Fruit fly (Drosophila melanogaster) whole organism, prepupa: ENCODE data around the gene mRpL22.

ENCODE experiments used
- CG10631 ChIP-seq: fragments of 200-800 bp; sonication (Bioruptor generic); optimal IDR thresholded peaks from 2 replicates; lab custom pipeline; 2016; ENCODE audit warnings: missing biosample characterization, missing genetic modification characterization
- CG10669 ChIP-seq: fragments of 200-800 bp; sonication (Bioruptor generic); optimal IDR thresholded peaks from 3 replicates; lab custom pipeline; 2018; ENCODE audit warnings: missing biosample characterization, mild to moderate bottlenecking, missing genetic modification characterization, moderate library complexity
- CG15336 ChIP-seq: fragments of 200-800 bp; sonication (Bioruptor generic); IDR thresholded peaks from 2 replicates; pipeline ENCODE4 v1.3.6; 2022; ENCODE audit warnings: missing biosample characterization, missing genetic modification characterization
- CG6163 ChIP-seq: fragments of 200-800 bp; sonication (Bioruptor generic); IDR thresholded peaks from 3 replicates; pipeline ENCODE4 v1.3.6; 2022; ENCODE audit warnings: missing biosample characterization, missing genetic modification characterization
- CG6792 ChIP-seq: fragments of 200-800 bp; sonication (Bioruptor generic); optimal IDR thresholded peaks from 3 replicates; lab custom pipeline; 2016; ENCODE audit warnings: missing biosample characterization, missing genetic modification characterization
- Gug ChIP-seq: fragments of 200-800 bp; sonication (Bioruptor generic); IDR thresholded peaks from 2 replicates; pipeline ENCODE4 v1.3.6; 2022; ENCODE audit warnings: missing biosample characterization, missing genetic modification characterization
- Hr39 ChIP-seq: fragments of 200-800 bp; sonication (Bioruptor generic); optimal IDR thresholded peaks from 2 replicates; lab custom pipeline; 2016; ENCODE audit warnings: missing biosample characterization, missing genetic modification characterization
- Met ChIP-seq: fragments of 200-800 bp; sonication (Bioruptor generic); optimal IDR thresholded peaks from 3 replicates; lab custom pipeline; 2016; ENCODE audit warnings: missing biosample characterization, missing genetic modification characterization
- Sox102F ChIP-seq: fragments of 200-800 bp; sonication (Bioruptor generic); optimal IDR thresholded peaks from 2 replicates; lab custom pipeline; 2016; ENCODE audit warnings: missing biosample characterization, mild to moderate bottlenecking, missing genetic modification characterization
- Sox14 ChIP-seq: fragments of 200-800 bp; sonication (Bioruptor generic); optimal IDR thresholded peaks from 3 replicates; lab custom pipeline; 2016; ENCODE audit warnings: missing biosample characterization, missing genetic modification characterization
- Sox15 ChIP-seq: fragments of 200-800 bp; sonication (Bioruptor generic); optimal IDR thresholded peaks from 3 replicates; lab custom pipeline; 2016; ENCODE audit warnings: missing biosample characterization, missing genetic modification characterization
- fd85E ChIP-seq: fragments of 200-800 bp; sonication (Bioruptor generic); optimal IDR thresholded peaks from 3 replicates; lab custom pipeline; 2016; ENCODE audit warnings: missing biosample characterization, missing genetic modification characterization
- spab ChIP-seq: fragments of 200-800 bp; sonication (Bioruptor generic); optimal IDR thresholded peaks from 2 replicates; lab custom pipeline; 2017; ENCODE audit warnings: missing biosample characterization, mild to moderate bottlenecking, missing genetic modification characterization, missing genetic modification reagents
- ss ChIP-seq, 2 experiments: fragments of 200-800 bp; sonication (Bioruptor generic); optimal IDR thresholded peaks; 2 replicates in 1 of 2; 3 replicates in 1 of 2; lab custom pipeline; 2017 to 2018; ENCODE audit warnings: mild to moderate bottlenecking in 2 of 2, missing biosample characterization in 2 of 2, missing genetic modification characterization in 2 of 2, moderate library complexity in 1 of 2

DNA sequence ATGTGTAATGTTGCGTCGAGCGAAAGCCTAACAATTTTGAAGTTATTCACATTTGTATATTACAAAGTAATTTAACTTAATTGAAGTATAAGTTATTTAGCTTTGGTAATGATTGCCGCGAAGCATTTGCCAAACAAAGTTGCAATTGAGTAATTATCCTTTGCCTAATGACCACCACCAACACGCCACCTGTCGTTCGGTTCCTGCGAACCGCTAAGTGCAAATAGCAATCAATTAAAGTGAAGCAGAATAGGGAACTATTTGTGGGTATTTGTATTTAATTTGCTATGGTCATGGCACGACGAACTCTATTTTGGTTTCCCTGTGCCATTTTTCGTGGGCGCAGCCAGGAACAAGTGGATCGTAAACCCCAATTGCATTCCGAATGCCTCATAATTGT, 36.9 kb downstream of the mRpL22 start:
- TF ChIP-seq CG15336 (no peak), ss (GFP tag; optimal IDR thresholded peaks at IDR 0.05; lab: Kevin White, UChicago) (no peak), CG10669 (no peak), Met (GFP tag; lab: Kevin White, UChicago) (no peak), Sox15 (no peak), Gug (GFP tag; lab: Robert Waterston, UW) (no peak), CG6163 (GFP tag; lab: Robert Waterston, UW) (no peak), Sox14 (no peak), CG10631 (GFP tag; lab: Kevin White, UChicago) (no peak), fd85E (GFP tag; lab: Kevin White, UChicago) (no peak), spab (GFP tag; lab: Kevin White, UChicago) (no peak), Sox102F (GFP tag; lab: Kevin White, UChicago) (no peak), CG6792 (GFP tag; lab: Kevin White, UChicago) (no peak), Hr39 (GFP tag; lab: Kevin White, UChicago) (no peak)
